Worm (Caenorhabditis elegans) whole organism, L2 larva: ENCODE data around the gene C25E10.16.

ENCODE experiments used
- C34F6.9 ChIP-seq: fragments of 150-350 bp; optimal IDR thresholded peaks from 2 replicates; lab custom pipeline; 2014; ENCODE audit warnings: missing biosample characterization, missing genetic modification characterization
- F13H6.1 ChIP-seq: sonication (generic microtip); optimal IDR thresholded peaks from 2 replicates; lab custom pipeline; 2016; ENCODE audit warnings: missing genetic modification characterization, missing compliant biosample characterization
- R02D3.7 ChIP-seq: fragments of 150-350 bp; optimal IDR thresholded peaks from 2 replicates; lab custom pipeline; 2014; ENCODE audit warnings: missing biosample characterization, missing genetic modification characterization
- ZK546.5 ChIP-seq: sonication (generic microtip); optimal IDR thresholded peaks from 2 replicates; lab custom pipeline; 2017; ENCODE audit warnings: missing biosample characterization, missing genetic modification characterization
- alr-1 ChIP-seq: fragments of 150-350 bp; optimal IDR thresholded peaks from 2 replicates; lab custom pipeline; 2014; ENCODE audit warnings: missing biosample characterization, missing genetic modification characterization
- aly-2 ChIP-seq: fragments of 150-350 bp; optimal IDR thresholded peaks from 2 replicates; lab custom pipeline; 2014; ENCODE audit warnings: missing biosample characterization, missing genetic modification characterization
- ama-1 ChIP-seq: fragments of 150-350 bp; optimal IDR thresholded peaks from 2 replicates; lab custom pipeline; 2018; ENCODE audit warnings: inconsistent platforms
- blmp-1 ChIP-seq: sonication (generic microtip); optimal IDR thresholded peaks from 2 replicates; lab custom pipeline; 2017; ENCODE audit warnings: missing genetic modification characterization, mild to moderate bottlenecking, missing compliant biosample characterization, antibody characterized with exemption, moderate library complexity; ENCODE audit not compliant: insufficient read depth
- ceh-16 ChIP-seq: fragments of 150-350 bp; optimal IDR thresholded peaks from 2 replicates; lab custom pipeline; 2014; ENCODE audit warnings: missing biosample characterization, missing genetic modification characterization
- crh-2 ChIP-seq: sonication (generic microtip); optimal IDR thresholded peaks from 2 replicates; lab custom pipeline; 2017; ENCODE audit warnings: missing biosample characterization, missing genetic modification characterization
- egl-27 ChIP-seq: sonication (generic microtip); optimal IDR thresholded peaks from 3 replicates; lab custom pipeline; 2017; ENCODE audit warnings: missing biosample characterization, missing genetic modification reagents, missing genetic modification characterization
- elt-1 ChIP-seq: fragments of 150-350 bp; optimal IDR thresholded peaks from 2 replicates; lab custom pipeline; 2014; ENCODE audit warnings: missing biosample characterization, missing genetic modification characterization
- elt-3 ChIP-seq: sonication (generic microtip); optimal IDR thresholded peaks from 2 replicates; lab custom pipeline; 2017; ENCODE audit warnings: missing biosample characterization, missing genetic modification characterization
- fos-1 ChIP-seq: fragments of 150-350 bp; optimal IDR thresholded peaks from 2 replicates; lab custom pipeline; 2014; ENCODE audit warnings: missing biosample characterization, missing genetic modification characterization
- lin-13 ChIP-seq: fragments of 150-350 bp; optimal IDR thresholded peaks from 2 replicates; lab custom pipeline; 2014; ENCODE audit warnings: missing biosample characterization, missing genetic modification reagents, missing genetic modification characterization
- lsy-2 ChIP-seq, 2 experiments: fragments of 150-350 bp in 1 of 2; sonication (generic microtip) in 1 of 2; optimal IDR thresholded peaks; 2 replicates each; lab custom pipeline; 2014 to 2017; ENCODE audit warnings: missing biosample characterization in 2 of 2, missing genetic modification characterization in 2 of 2
- mab-5 ChIP-seq: fragments of 150-350 bp; optimal IDR thresholded peaks from 2 replicates; lab custom pipeline; 2014; ENCODE audit warnings: missing biosample characterization, missing genetic modification characterization
- mbf-1 ChIP-seq: sonication (generic microtip); optimal IDR thresholded peaks from 2 replicates; lab custom pipeline; 2017; ENCODE audit warnings: missing biosample characterization, missing genetic modification characterization
- mdl-1 ChIP-seq, 2 experiments: fragments of 150-350 bp in 1 of 2; sonication (generic microtip) in 1 of 2; optimal IDR thresholded peaks; 2 replicates each; lab custom pipeline; 2017; ENCODE audit warnings: missing biosample characterization in 2 of 2, missing genetic modification characterization in 2 of 2
- nhr-21 ChIP-seq: fragments of 150-350 bp; optimal IDR thresholded peaks from 2 replicates; lab custom pipeline; 2014; ENCODE audit warnings: missing biosample characterization, missing genetic modification characterization
- nhr-23 ChIP-seq: fragments of 150-350 bp; optimal IDR thresholded peaks from 2 replicates; lab custom pipeline; 2014; ENCODE audit warnings: missing biosample characterization, missing genetic modification reagents, missing genetic modification characterization
- nhr-237 ChIP-seq: fragments of 150-350 bp; optimal IDR thresholded peaks from 2 replicates; lab custom pipeline; 2014; ENCODE audit warnings: missing biosample characterization, missing genetic modification characterization
- nhr-25 ChIP-seq: fragments of 150-350 bp; sonication (generic microtip); optimal IDR thresholded peaks from 3 replicates; lab custom pipeline; 2014; ENCODE audit warnings: missing biosample characterization, missing genetic modification characterization
- nhr-6 ChIP-seq: fragments of 150-350 bp; optimal IDR thresholded peaks from 2 replicates; lab custom pipeline; 2014; ENCODE audit warnings: missing biosample characterization, missing genetic modification characterization
- nhr-77 ChIP-seq: fragments of 150-350 bp; optimal IDR thresholded peaks from 2 replicates; lab custom pipeline; 2014; ENCODE audit warnings: missing biosample characterization, missing genetic modification characterization
- peb-1 ChIP-seq: fragments of 150-350 bp; optimal IDR thresholded peaks from 2 replicates; lab custom pipeline; 2014; ENCODE audit warnings: missing biosample characterization, missing genetic modification characterization
- sem-4 ChIP-seq: fragments of 150-350 bp; optimal IDR thresholded peaks from 2 replicates; lab custom pipeline; 2014; ENCODE audit warnings: missing biosample characterization, missing genetic modification reagents, missing genetic modification characterization
- sma-3 ChIP-seq: sonication (generic microtip); optimal IDR thresholded peaks from 2 replicates; lab custom pipeline; 2016; ENCODE audit warnings: missing genetic modification reagents, missing genetic modification characterization, missing compliant biosample characterization
- sma-9 ChIP-seq, 2 experiments: fragments of 150-350 bp in 1 of 2; sonication (generic microtip) in 1 of 2; optimal IDR thresholded peaks; 2 replicates each; lab custom pipeline; 2014 to 2016; ENCODE audit warnings: missing genetic modification characterization in 2 of 2, mild to moderate bottlenecking in 1 of 2, missing biosample characterization in 1 of 2, missing compliant biosample characterization in 1 of 2, missing genetic modification reagents in 1 of 2, moderate library complexity in 1 of 2
- snpc-4 ChIP-seq: fragments of 150-350 bp; optimal IDR thresholded peaks from 2 replicates; lab custom pipeline; 2014; ENCODE audit warnings: missing biosample characterization, missing genetic modification characterization
- unc-39 ChIP-seq: fragments of 150-350 bp; optimal IDR thresholded peaks from 2 replicates; lab custom pipeline; 2014; ENCODE audit warnings: missing biosample characterization, missing genetic modification characterization
- ztf-1 ChIP-seq: fragments of 200-800 bp; sonication (Bioruptor generic); conservative IDR thresholded peaks from 2 replicates; pipeline ENCODE4 v1.3.6; 2022; ENCODE audit warnings: missing genetic modification characterization, missing compliant biosample characterization
- ztf-11 ChIP-seq: sonication (generic microtip); optimal IDR thresholded peaks from 2 replicates; lab custom pipeline; 2017; ENCODE audit warnings: missing biosample characterization, missing genetic modification characterization

C25E10.16 gene

ce11 chrV:9092209-9092608, 32.8 kb upstream of the C25E10.16 start, which contains the start of gene T27E4.1 (continued):
- TF ChIP-seq ztf-11 (tag; lab: Kevin White, UChicago), result no peak
- TF ChIP-seq lsy-2 (tag; optimal IDR thresholded peaks at IDR 0.05; lab: Kevin White, UChicago), result peak in 1 of 2 experiments; percentile 4
- TF ChIP-seq peb-1 (tag; lab: Kevin White, UChicago), result no peak
- no peak for TF ChIP-seq lin-13 (GFP tag; lab: Kevin White, UChicago)
- no peak for TF ChIP-seq R02D3.7 (tag; lab: Kevin White, UChicago)
- TF ChIP-seq mab-5 (tag; lab: Kevin White, UChicago), result no peak
- TF ChIP-seq nhr-77, result no peak
- no peak for TF ChIP-seq nhr-6 (tag; lab: Kevin White, UChicago)
- TF ChIP-seq, all 48 proteins: peak for 6

- TF ChIP-seq snpc-4 (tag; lab: Kevin White, UChicago), result peak; percentile 18
- TF ChIP-seq, all 48 proteins: peak for 1; not testable (repeated sequence) for 47
Measured at ce11 chrV:9090824-9091798, 31.7 kb upstream of the C25E10.16 start.

ce11 chrV:9088758-9089157, 29.4 kb upstream of the C25E10.16 start:
- no peak for TF ChIP-seq nhr-21 (tag; lab: Kevin White, UChicago)
- TF ChIP-seq C34F6.9 (tag; lab: Kevin White, UChicago), result peak; percentile 47
- no peak for TF ChIP-seq ZK546.5
- TF ChIP-seq alr-1 (tag; lab: Kevin White, UChicago), result no peak
- peak; percentile 96 for TF ChIP-seq ama-1 (lab: Kevin White, UChicago)
- TF ChIP-seq, all 48 proteins: peak for 2

ce11 chrV:9085845-9086244, 26.5 kb upstream of the C25E10.16 start:
- TF ChIP-seq nhr-23 (tag; lab: Kevin White, UChicago), result no peak
- TF ChIP-seq nhr-25 (tag; lab: Kevin White, UChicago), result peak; percentile 63
- TF ChIP-seq sma-9 (GFP tag; optimal IDR thresholded peaks at IDR 0.05; lab: Kevin White, UChicago), result peak; percentile 56
- TF ChIP-seq sma-9 (tag; optimal IDR thresholded peaks at IDR 0.05; lab: Kevin White, UChicago), result no peak
- peak; percentile 24 for TF ChIP-seq egl-27
- TF ChIP-seq nhr-21 (tag; lab: Kevin White, UChicago), result peak; percentile 71
- no peak for TF ChIP-seq mab-5 (tag; lab: Kevin White, UChicago)
- no peak for TF ChIP-seq elt-3
- TF ChIP-seq lin-13 (GFP tag; lab: Kevin White, UChicago), result no peak
- TF ChIP-seq mdl-1 (tag; optimal IDR thresholded peaks at IDR 0.05; lab: Kevin White, UChicago), result peak in 1 of 2 experiments; percentile 7
- TF ChIP-seq sem-4 (tag; lab: Kevin White, UChicago), result no peak
- TF ChIP-seq crh-2 (tag; lab: Kevin White, UChicago), result peak; percentile 16
- TF ChIP-seq blmp-1 (tag; lab: Kevin White, UChicago), result no peak
- peak; percentile 92 for TF ChIP-seq sma-3 (GFP tag; lab: Kevin White, UChicago)
- peak; percentile 76 for TF ChIP-seq fos-1 (tag; lab: Kevin White, UChicago)
- TF ChIP-seq F13H6.1 (tag; lab: Kevin White, UChicago), result no peak
- TF ChIP-seq, all 48 proteins: peak for 8

ce11 chrV:9084252-9084651, 24.9 kb upstream of the C25E10.16 start:
- TF ChIP-seq elt-1 (tag; lab: Kevin White, UChicago) (no peak), sma-9 (GFP tag; optimal IDR thresholded peaks at IDR 0.05; lab: Kevin White, UChicago) (peak; percentile 68), sma-9 (tag; optimal IDR thresholded peaks at IDR 0.05; lab: Kevin White, UChicago) (no peak), sma-3 (GFP tag; lab: Kevin White, UChicago) (peak; percentile 17)

ce11 chrV:9082350-9082749, 23.0 kb upstream of the C25E10.16 start:
- TF ChIP-seq ama-1 (lab: Kevin White, UChicago) (no peak), alr-1 (tag; lab: Kevin White, UChicago) (no peak), crh-2 (tag; lab: Kevin White, UChicago) (no peak), F13H6.1 (tag; lab: Kevin White, UChicago) (no peak), lin-13 (GFP tag; lab: Kevin White, UChicago) (no peak), snpc-4 (tag; lab: Kevin White, UChicago) (no peak), ceh-16 (tag; lab: Kevin White, UChicago) (no peak), ZK546.5 (no peak), blmp-1 (tag; lab: Kevin White, UChicago) (no peak), aly-2 (no peak), mbf-1 (tag; lab: Kevin White, UChicago) (no peak), unc-39 (tag; lab: Kevin White, UChicago) (no peak), nhr-237 (tag; lab: Kevin White, UChicago) (no peak), sma-3 (GFP tag; lab: Kevin White, UChicago) (no peak), nhr-23 (tag; lab: Kevin White, UChicago) (no peak), ztf-11 (tag; lab: Kevin White, UChicago) (no peak), mab-5 (tag; lab: Kevin White, UChicago) (no peak), nhr-77 (no peak), ztf-1 (GFP tag; lab: Robert Waterston, UW) (no peak)
